Worm (Caenorhabditis elegans) whole organism, early embryonic: ENCODE results near the gene acr-21.

Experiments
- B0310.2 ChIP-seq: sonication (generic microtip); optimal IDR thresholded peaks from 2 replicates; lab custom pipeline; 2016; ENCODE audit warnings: mild to moderate bottlenecking, missing genetic modification characterization, missing compliant biosample characterization
- F13C5.2 ChIP-seq: sonication (generic microtip); optimal IDR thresholded peaks from 2 replicates; lab custom pipeline; 2017; ENCODE audit warnings: mild to moderate bottlenecking, missing genetic modification characterization, inconsistent platforms, missing compliant biosample characterization
- aly-1 ChIP-seq: sonication (generic microtip); optimal IDR thresholded peaks from 2 replicates; lab custom pipeline; 2016; ENCODE audit warnings: missing genetic modification characterization, missing compliant biosample characterization
- ama-1 ChIP-seq: fragments of 150-350 bp; optimal IDR thresholded peaks from 2 replicates; lab custom pipeline; 2014
- ceh-13 ChIP-seq: fragments of 200-800 bp; sonication (Bioruptor generic); optimal IDR thresholded peaks from 2 replicates; lab custom pipeline; 2018; ENCODE audit warnings: mild to moderate bottlenecking, missing genetic modification characterization, missing compliant biosample characterization
- ceh-36 ChIP-seq: sonication (generic microtip); optimal IDR thresholded peaks from 2 replicates; lab custom pipeline; 2016; ENCODE audit warnings: missing genetic modification characterization, inconsistent platforms, missing compliant biosample characterization
- ets-7 ChIP-seq: sonication (generic microtip); optimal IDR thresholded peaks from 2 replicates; lab custom pipeline; 2016; ENCODE audit warnings: missing genotype, missing genetic modification characterization, missing compliant biosample characterization
- flt-1 ChIP-seq: fragments of 200-800 bp; sonication (Bioruptor generic); IDR thresholded peaks from 2 replicates; pipeline ENCODE4 v1.3.6; 2022; ENCODE audit warnings: missing genetic modification characterization, missing compliant biosample characterization
- hmbx-1 ChIP-seq: sonication (generic microtip); optimal IDR thresholded peaks from 2 replicates; lab custom pipeline; 2016; ENCODE audit warnings: mild to moderate bottlenecking, missing genetic modification characterization, missing compliant biosample characterization
- hmg-4 ChIP-seq: fragments of 200-800 bp; sonication (Bioruptor generic); optimal IDR thresholded peaks from 2 replicates; lab custom pipeline; 2018; ENCODE audit warnings: mild to moderate bottlenecking, missing genetic modification characterization, missing compliant biosample characterization
- hnd-1 ChIP-seq: sonication (generic microtip); optimal IDR thresholded peaks from 2 replicates; lab custom pipeline; 2016; ENCODE audit warnings: missing genetic modification characterization, missing compliant biosample characterization
- pes-1 ChIP-seq: fragments of 200-800 bp; sonication (Bioruptor generic); IDR thresholded peaks from 2 replicates; pipeline ENCODE4 v1.3.6; 2022; ENCODE audit warnings: missing genetic modification reagents, missing genetic modification characterization, missing compliant biosample characterization
- scrt-1 ChIP-seq: fragments of 200-800 bp; sonication (Bioruptor generic); IDR thresholded peaks from 2 replicates; pipeline ENCODE4 v1.3.6; 2022; ENCODE audit warnings: missing genetic modification characterization, missing compliant biosample characterization
- sea-1 ChIP-seq: fragments of 200-800 bp; sonication (Bioruptor generic); conservative IDR thresholded peaks from 2 replicates; pipeline ENCODE4 v1.3.6; 2022; ENCODE audit warnings: missing genetic modification characterization, missing compliant biosample characterization
- tbx-11 ChIP-seq: fragments of 200-800 bp; sonication (Bioruptor generic); IDR thresholded peaks from 2 replicates; pipeline ENCODE4 v1.3.6; 2022; ENCODE audit warnings: missing genetic modification characterization, missing compliant biosample characterization
- tbx-37 ChIP-seq: fragments of 200-800 bp; sonication (Bioruptor generic); conservative IDR thresholded peaks from 2 replicates; pipeline ENCODE4 v1.3.6; 2022; ENCODE audit warnings: missing genetic modification reagents, missing genetic modification characterization, missing compliant biosample characterization
- tra-4 ChIP-seq: sonication (generic microtip); optimal IDR thresholded peaks from 2 replicates; lab custom pipeline; 2017; ENCODE audit warnings: missing genetic modification characterization, missing compliant biosample characterization

Gene acr-21

DNA sequence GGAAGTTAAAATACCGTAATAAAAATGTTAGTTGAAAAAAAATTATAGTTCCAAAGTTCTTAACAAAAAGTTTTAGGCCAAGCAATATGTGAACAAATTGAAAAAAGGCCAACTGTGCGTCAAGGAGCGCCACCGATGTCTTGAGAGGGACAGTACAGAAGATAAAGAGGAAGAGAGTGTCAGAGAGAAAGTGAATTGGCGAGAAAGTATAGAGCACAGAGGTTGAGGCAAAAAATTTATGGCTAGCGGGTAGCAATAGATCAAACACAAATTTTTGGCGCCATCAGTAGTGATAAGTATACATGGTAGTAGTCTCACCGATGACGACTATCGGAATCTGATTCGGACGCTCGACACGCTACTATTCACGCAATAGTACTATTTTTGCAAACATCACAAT, 22.6 kb downstream of the acr-21 start:
- TF ChIP-seq ets-7 (tag; lab: Kevin White, UChicago) (no peak), ceh-13 (GFP tag; lab: Kevin White, UChicago) (no peak), ama-1 (lab: Kevin White, UChicago) (no peak), tbx-37 (no peak), hnd-1 (tag; lab: Kevin White, UChicago) (no peak), tbx-11 (GFP tag; lab: Robert Waterston, UW) (no peak), tra-4 (tag; lab: Kevin White, UChicago) (no peak), aly-1 (no peak), hmg-4 (GFP tag; lab: Kevin White, UChicago) (no peak), B0310.2 (tag; lab: Kevin White, UChicago) (no peak), F13C5.2 (tag; lab: Kevin White, UChicago) (no peak), flt-1 (GFP tag; lab: Robert Waterston, UW) (no peak), hmbx-1 (tag; lab: Kevin White, UChicago) (no peak), pes-1 (GFP tag; lab: Robert Waterston, UW) (no peak), scrt-1 (no peak)

DNA sequence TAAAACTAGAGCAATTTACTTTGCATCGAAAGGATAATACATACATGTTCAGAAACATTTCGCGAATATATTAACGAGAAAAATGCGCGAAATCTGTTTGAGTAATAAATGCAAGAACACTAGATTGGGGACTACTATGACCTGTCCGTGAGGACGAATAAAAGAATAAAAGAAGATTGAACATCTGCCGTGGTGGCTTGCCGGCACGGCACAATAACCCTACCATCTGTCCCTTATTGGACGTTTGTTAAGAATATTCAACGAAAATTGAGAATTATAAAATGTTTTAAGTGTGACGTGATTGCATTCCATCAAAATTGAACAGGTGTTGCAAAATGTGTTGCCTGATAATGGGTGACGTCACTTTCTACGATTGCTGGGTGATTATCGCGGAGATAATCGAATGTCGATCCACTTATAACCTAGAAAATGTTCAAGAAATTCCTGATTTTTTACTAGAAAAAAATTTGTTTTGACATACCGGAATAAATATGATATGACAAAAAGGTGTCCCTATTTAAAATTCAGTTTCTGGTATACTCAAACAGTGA, 23.8 kb downstream of the acr-21 start:
- TF ChIP-seq scrt-1, result no peak
- TF ChIP-seq hnd-1 (tag; lab: Kevin White, UChicago), result no peak
- TF ChIP-seq pes-1 (GFP tag; lab: Robert Waterston, UW), result no peak
- no peak for TF ChIP-seq tbx-37
- TF ChIP-seq tbx-11 (GFP tag; lab: Robert Waterston, UW), result no peak
- no peak for TF ChIP-seq flt-1 (GFP tag; lab: Robert Waterston, UW)
- no peak for TF ChIP-seq aly-1
- no peak for TF ChIP-seq sea-1 (GFP tag; lab: Robert Waterston, UW)
- no peak for TF ChIP-seq F13C5.2 (tag; lab: Kevin White, UChicago)
- TF ChIP-seq tra-4 (tag; lab: Kevin White, UChicago), result no peak
- no peak for TF ChIP-seq ama-1 (lab: Kevin White, UChicago)
- TF ChIP-seq B0310.2 (tag; lab: Kevin White, UChicago), result no peak
- TF ChIP-seq hmg-4 (GFP tag; lab: Kevin White, UChicago), result no peak
- no peak for TF ChIP-seq ceh-36 (tag; lab: Kevin White, UChicago)
- TF ChIP-seq hmbx-1 (tag; lab: Kevin White, UChicago), result no peak
- no peak for TF ChIP-seq ets-7 (tag; lab: Kevin White, UChicago)
- no peak for TF ChIP-seq ceh-13 (GFP tag; lab: Kevin White, UChicago)

- TF ChIP-seq pes-1 (GFP tag; lab: Robert Waterston, UW) (no peak), ceh-13 (GFP tag; lab: Kevin White, UChicago) (no peak), tra-4 (tag; lab: Kevin White, UChicago) (no peak), F13C5.2 (tag; lab: Kevin White, UChicago) (peak; percentile 34)
Measured at ce11 chrIII:6606022-6606467, 24.4 kb downstream of the acr-21 start.

ce11 chrIII:6606641-6607040, 25.0 kb downstream of the acr-21 start:
- no peak for TF ChIP-seq hnd-1 (tag; lab: Kevin White, UChicago)
- no peak for TF ChIP-seq B0310.2 (tag; lab: Kevin White, UChicago)
- no peak for TF ChIP-seq F13C5.2 (tag; lab: Kevin White, UChicago)
- no peak for TF ChIP-seq tbx-11 (GFP tag; lab: Robert Waterston, UW)
- no peak for TF ChIP-seq ceh-13 (GFP tag; lab: Kevin White, UChicago)
- no peak for TF ChIP-seq aly-1
- TF ChIP-seq tra-4 (tag; lab: Kevin White, UChicago), result no peak
- no peak for TF ChIP-seq pes-1 (GFP tag; lab: Robert Waterston, UW)
- no peak for TF ChIP-seq hmbx-1 (tag; lab: Kevin White, UChicago)
- TF ChIP-seq ama-1 (lab: Kevin White, UChicago), result no peak
- no peak for TF ChIP-seq ets-7 (tag; lab: Kevin White, UChicago)
- TF ChIP-seq scrt-1, result no peak
- TF ChIP-seq sea-1 (GFP tag; lab: Robert Waterston, UW), result no peak
- no peak for TF ChIP-seq ceh-36 (tag; lab: Kevin White, UChicago)
- TF ChIP-seq flt-1 (GFP tag; lab: Robert Waterston, UW), result no peak

DNA sequence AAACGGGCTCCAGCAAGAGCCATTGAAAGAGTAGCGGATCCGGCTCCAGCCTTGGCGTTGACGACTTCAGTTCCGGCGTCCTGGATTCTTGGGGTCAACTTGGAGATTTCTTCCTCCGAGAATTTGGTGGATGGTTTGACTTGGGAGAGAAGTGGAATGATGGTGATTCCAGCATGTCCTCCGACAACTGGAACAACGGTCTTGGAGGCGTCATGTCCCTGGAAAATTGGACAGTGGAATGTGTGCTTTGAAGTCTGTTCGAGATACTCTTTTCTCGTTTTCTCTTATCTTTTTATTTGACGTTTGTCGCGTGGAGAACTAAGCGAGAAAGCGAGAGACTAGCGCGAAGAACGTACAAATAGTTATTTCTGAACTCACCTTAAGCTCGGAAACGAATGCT, 25.4 kb downstream of the acr-21 start:
- no peak for TF ChIP-seq B0310.2 (tag; lab: Kevin White, UChicago)
- TF ChIP-seq ceh-36 (tag; lab: Kevin White, UChicago), result no peak
- no peak for TF ChIP-seq hmbx-1 (tag; lab: Kevin White, UChicago)
- no peak for TF ChIP-seq ets-7 (tag; lab: Kevin White, UChicago)
- no peak for TF ChIP-seq aly-1
- TF ChIP-seq pes-1 (GFP tag; lab: Robert Waterston, UW), result no peak
- no peak for TF ChIP-seq ama-1 (lab: Kevin White, UChicago)
- TF ChIP-seq tbx-37, result no peak
- TF ChIP-seq hnd-1 (tag; lab: Kevin White, UChicago), result no peak
- no peak for TF ChIP-seq scrt-1
- no peak for TF ChIP-seq sea-1 (GFP tag; lab: Robert Waterston, UW)
- no peak for TF ChIP-seq ceh-13 (GFP tag; lab: Kevin White, UChicago)
- TF ChIP-seq hmg-4 (GFP tag; lab: Kevin White, UChicago), result no peak
- TF ChIP-seq tbx-11 (GFP tag; lab: Robert Waterston, UW), result no peak

ce11 chrIII:6607646-6608045, 26.0 kb downstream of the acr-21 start:
- TF ChIP-seq pes-1 (GFP tag; lab: Robert Waterston, UW) (no peak), hmg-4 (GFP tag; lab: Kevin White, UChicago) (no peak), B0310.2 (tag; lab: Kevin White, UChicago) (no peak), ets-7 (tag; lab: Kevin White, UChicago) (no peak), tra-4 (tag; lab: Kevin White, UChicago) (no peak), tbx-37 (no peak), ceh-36 (tag; lab: Kevin White, UChicago) (no peak), hmbx-1 (tag; lab: Kevin White, UChicago) (no peak), scrt-1 (no peak), ceh-13 (GFP tag; lab: Kevin White, UChicago) (no peak), sea-1 (GFP tag; lab: Robert Waterston, UW) (no peak), hnd-1 (tag; lab: Kevin White, UChicago) (no peak), tbx-11 (GFP tag; lab: Robert Waterston, UW) (no peak), F13C5.2 (tag; lab: Kevin White, UChicago) (no peak), flt-1 (GFP tag; lab: Robert Waterston, UW) (no peak), aly-1 (no peak), ama-1 (lab: Kevin White, UChicago) (no peak)
